Worm (Caenorhabditis elegans) whole organism, L4/young adult: Measurements from ENCODE around the gene C05C12.6.

Experiments
- dao-5 ChIP-seq: sonication (generic microtip); optimal IDR thresholded peaks from 2 replicates; lab custom pipeline; 2016; ENCODE audit warnings: missing genotype, missing genetic modification characterization, moderate library complexity, missing compliant biosample characterization
- him-1 ChIP-seq: sonication (generic microtip); optimal IDR thresholded peaks from 2 replicates; lab custom pipeline; 2016; ENCODE audit warnings: missing genotype, missing genetic modification reagents, missing genetic modification characterization, missing compliant biosample characterization

ce11 chrIV:11241368-11241767 is at the start of gene C05C12.6:
- TF ChIP-seq him-1 (tag; lab: Kevin White, UChicago) (no peak), dao-5 (tag; lab: Kevin White, UChicago) (no peak)
